Fruit fly (Drosophila melanogaster) whole organism: ENCODE results near the gene tral.

Experiments
- CG8478 ChIP-seq: fragments of >200 bp; optimal IDR thresholded peaks from 2 replicates; lab custom pipeline; 2018; ENCODE audit warnings: inconsistent platforms
- Dll ChIP-seq: fragments of >200 bp; optimal IDR thresholded peaks from 2 replicates; lab custom pipeline; 2017
- pan ChIP-seq: fragments of >200 bp; optimal IDR thresholded peaks from 2 replicates; lab custom pipeline; 2017
- psq ChIP-seq: fragments of >200 bp; optimal IDR thresholded peaks from 2 replicates; lab custom pipeline; 2017

DNA sequence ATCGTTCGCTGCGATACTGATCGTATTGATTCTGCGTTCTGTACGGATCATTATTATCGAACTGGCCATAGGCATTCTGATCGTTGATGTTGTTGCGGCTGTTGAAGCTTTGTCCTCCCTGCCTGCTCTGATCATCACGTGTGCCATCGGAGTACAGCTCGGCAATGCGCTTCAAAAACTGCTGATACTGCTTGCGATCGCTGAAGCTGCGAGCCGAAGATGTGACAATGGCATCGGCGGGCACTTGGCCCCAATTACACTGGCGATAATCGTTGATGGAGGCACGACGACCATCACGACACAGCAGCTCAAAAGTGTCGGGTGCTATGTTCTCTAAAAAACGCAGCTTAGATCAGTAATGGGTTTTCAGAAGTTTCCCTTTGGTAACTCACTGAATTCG lies 17.4 kb downstream of the tral start:
- no peak for TF ChIP-seq pan (lab: Kevin White, UChicago)
- TF ChIP-seq Dll (lab: Kevin White, UChicago): no peak
- TF ChIP-seq CG8478 (lab: Kevin White, UChicago): no peak
- TF ChIP-seq psq (lab: Kevin White, UChicago): no peak
